Worm (Caenorhabditis elegans) whole organism, L3 larva: ENCODE results near the gene R02D1.2.

Experiments used
- ama-1 ChIP-seq: fragments of 150-350 bp; optimal IDR thresholded peaks from 2 replicates; lab custom pipeline; 2018
- ceh-82 ChIP-seq: fragments of 150-350 bp; optimal IDR thresholded peaks from 2 replicates; lab custom pipeline; 2014; ENCODE audit warnings: missing biosample characterization, missing genetic modification characterization
- lin-39 ChIP-seq: fragments of 150-350 bp; optimal IDR thresholded peaks from 2 replicates; lab custom pipeline; 2018; ENCODE audit warnings: missing biosample characterization, missing genetic modification reagents, missing genetic modification characterization
- nfya-1 ChIP-seq: sonication (generic microtip); optimal IDR thresholded peaks from 2 replicates; lab custom pipeline; 2017; ENCODE audit warnings: missing genetic modification characterization, mild to moderate bottlenecking, missing compliant biosample characterization, antibody characterized with exemption, moderate library complexity; ENCODE audit not compliant: insufficient read depth
- nhr-25 ChIP-seq: sonication (generic microtip); optimal IDR thresholded peaks from 2 replicates; lab custom pipeline; 2017; ENCODE audit warnings: missing biosample characterization, missing genetic modification characterization
- nhr-28 ChIP-seq: fragments of 150-350 bp; optimal IDR thresholded peaks from 2 replicates; lab custom pipeline; 2014; ENCODE audit warnings: missing biosample characterization, missing genetic modification characterization
- snpc-4 ChIP-seq: fragments of 150-350 bp; optimal IDR thresholded peaks from 2 replicates; lab custom pipeline; 2014; ENCODE audit warnings: missing biosample characterization, missing genetic modification characterization
- tbx-2 ChIP-seq: sonication (generic microtip); optimal IDR thresholded peaks from 2 replicates; lab custom pipeline; 2016; ENCODE audit warnings: mild to moderate bottlenecking, missing genetic modification characterization, missing compliant biosample characterization
- ztf-11 ChIP-seq: fragments of 150-350 bp; optimal IDR thresholded peaks from 2 replicates; lab custom pipeline; 2014; ENCODE audit warnings: missing biosample characterization, missing genetic modification characterization

ce11 chrV:4330820-4331219 lies 8.2 kb upstream of the R02D1.2 start:
- TF ChIP-seq nhr-28 (no peak), lin-39 (tag; lab: Kevin White, UChicago) (no peak), ama-1 (lab: Kevin White, UChicago) (no peak), tbx-2 (tag; lab: Kevin White, UChicago) (no peak), ztf-11 (tag; lab: Kevin White, UChicago) (no peak), nhr-25 (no peak), snpc-4 (tag; lab: Kevin White, UChicago) (no peak), nfya-1 (no peak), ceh-82 (tag; lab: Kevin White, UChicago) (no peak)
